Worm (Caenorhabditis elegans) whole organism, L3 larva: Measurements from ENCODE around the gene F44A6.3.

Experiments
- aly-2 ChIP-seq: fragments of 150-350 bp; optimal IDR thresholded peaks from 2 replicates; lab custom pipeline; 2014; ENCODE audit warnings: missing biosample characterization, missing genetic modification characterization
- ama-1 ChIP-seq: fragments of 150-350 bp; optimal IDR thresholded peaks from 2 replicates; lab custom pipeline; 2018
- elt-2 ChIP-seq: sonication (generic microtip); optimal IDR thresholded peaks from 2 replicates; lab custom pipeline; 2016; ENCODE audit warnings: missing genetic modification reagents, mild to moderate bottlenecking, missing genetic modification characterization, missing compliant biosample characterization
- fos-1 ChIP-seq: fragments of 150-350 bp; optimal IDR thresholded peaks from 2 replicates; lab custom pipeline; 2014; ENCODE audit warnings: missing biosample characterization, missing genetic modification characterization
- jun-1 ChIP-seq: fragments of 150-350 bp; optimal IDR thresholded peaks from 2 replicates; lab custom pipeline; 2014; ENCODE audit warnings: missing biosample characterization, missing genetic modification reagents, missing genetic modification characterization
- nfya-1 ChIP-seq: sonication (generic microtip); optimal IDR thresholded peaks from 2 replicates; lab custom pipeline; 2017; ENCODE audit warnings: missing genetic modification characterization, mild to moderate bottlenecking, missing compliant biosample characterization, antibody characterized with exemption, moderate library complexity; ENCODE audit not compliant: insufficient read depth
- nhr-11 ChIP-seq: fragments of 150-350 bp; optimal IDR thresholded peaks from 2 replicates; lab custom pipeline; 2014; ENCODE audit warnings: missing biosample characterization, missing genetic modification characterization
- nhr-67 ChIP-seq: fragments of 150-350 bp; optimal IDR thresholded peaks from 2 replicates; lab custom pipeline; 2014; ENCODE audit warnings: missing biosample characterization, missing genetic modification characterization
- nhr-76 ChIP-seq: fragments of 150-350 bp; sonication (generic microtip); optimal IDR thresholded peaks from 5 replicates; lab custom pipeline; 2014; ENCODE audit warnings: missing biosample characterization, missing genetic modification characterization
- nhr-77 ChIP-seq: fragments of 150-350 bp; optimal IDR thresholded peaks from 2 replicates; lab custom pipeline; 2014; ENCODE audit warnings: missing biosample characterization, missing genetic modification characterization
- pqm-1 ChIP-seq: fragments of 150-350 bp; optimal IDR thresholded peaks from 2 replicates; lab custom pipeline; 2017; ENCODE audit warnings: missing biosample characterization, missing genetic modification characterization, inconsistent platforms
- snpc-4 ChIP-seq: fragments of 150-350 bp; optimal IDR thresholded peaks from 2 replicates; lab custom pipeline; 2014; ENCODE audit warnings: missing biosample characterization, missing genetic modification characterization

- no peak for TF ChIP-seq jun-1 (tag; lab: Kevin White, UChicago)
- no peak for TF ChIP-seq nhr-11 (tag; lab: Kevin White, UChicago)
- no peak for TF ChIP-seq ama-1 (lab: Kevin White, UChicago)
- no peak for TF ChIP-seq nhr-67 (tag; lab: Kevin White, UChicago)
- TF ChIP-seq aly-2, result no peak
- no peak for TF ChIP-seq nhr-76
- TF ChIP-seq nhr-77 (tag; lab: Kevin White, UChicago), result no peak
- TF ChIP-seq elt-2 (tag; lab: Kevin White, UChicago), result no peak
- TF ChIP-seq pqm-1, result no peak
- no peak for TF ChIP-seq nfya-1 (tag; lab: Kevin White, UChicago)
- no peak for TF ChIP-seq fos-1
- no peak for TF ChIP-seq snpc-4 (tag; lab: Kevin White, UChicago)
Observed at ce11 chrX:10182613-10183012, 30.0 kb upstream of the F44A6.3 start.
